Worm (Caenorhabditis elegans) whole organism, L4 larva: ENCODE results near the gene spc-2.
A peak's percentile ranks its signal among the peaks of the same experiment; 100 is the strongest.

Source experiments
- F37D6.2 ChIP-seq: sonication (generic microtip); optimal IDR thresholded peaks from 2 replicates; lab custom pipeline; 2016; ENCODE audit warnings: mild to moderate bottlenecking, missing genetic modification characterization, missing compliant biosample characterization
- T20F7.1 ChIP-seq: fragments of 200-800 bp; sonication (Bioruptor generic); optimal IDR thresholded peaks from 2 replicates; lab custom pipeline; 2018; ENCODE audit warnings: mild to moderate bottlenecking, missing genetic modification characterization, missing compliant biosample characterization
- T26A8.4 ChIP-seq: fragments of 200-800 bp; sonication (Bioruptor generic); IDR thresholded peaks from 2 replicates; pipeline ENCODE4 v1.3.6; 2022; ENCODE audit warnings: missing genetic modification characterization, missing compliant biosample characterization
- Y48G9A.11 ChIP-seq: fragments of 200-800 bp; sonication (Bioruptor generic); IDR thresholded peaks from 2 replicates; pipeline ENCODE4 v1.3.6; 2022; ENCODE audit warnings: missing genetic modification reagents, missing genetic modification characterization, missing compliant biosample characterization
- aly-2 ChIP-seq: sonication (generic microtip); optimal IDR thresholded peaks from 2 replicates; lab custom pipeline; 2018; ENCODE audit warnings: missing biosample characterization, missing genetic modification characterization
- attf-4 ChIP-seq: sonication (generic microtip); optimal IDR thresholded peaks from 3 replicates; lab custom pipeline; 2017; ENCODE audit warnings: missing biosample characterization, missing genetic modification characterization
- ceh-20 ChIP-seq: fragments of 200-800 bp; sonication (Bioruptor generic); IDR thresholded peaks from 2 replicates; pipeline ENCODE4 v1.3.6; 2022; ENCODE audit warnings: missing genetic modification reagents, missing genetic modification characterization, missing compliant biosample characterization
- ceh-82 ChIP-seq: sonication (generic microtip); optimal IDR thresholded peaks from 2 replicates; lab custom pipeline; 2017; ENCODE audit warnings: missing biosample characterization, missing genetic modification characterization
- ces-1 ChIP-seq: fragments of 150-350 bp; sonication (generic microtip); optimal IDR thresholded peaks from 4 replicates; lab custom pipeline; 2014; ENCODE audit warnings: missing biosample characterization, missing genetic modification reagents, missing genetic modification characterization
- ctbp-1 ChIP-seq: fragments of 200-800 bp; sonication (Bioruptor generic); IDR thresholded peaks from 2 replicates; pipeline ENCODE4 v1.3.6; 2022; ENCODE audit warnings: missing genetic modification reagents, missing genetic modification characterization, missing compliant biosample characterization
- daf-12 ChIP-seq: fragments of 150-350 bp; optimal IDR thresholded peaks from 2 replicates; lab custom pipeline; 2014; ENCODE audit warnings: missing biosample characterization, missing genetic modification reagents, missing genetic modification characterization
- daf-16 ChIP-seq, 3 experiments: sonication (generic microtip); optimal IDR thresholded peaks; 2 replicates each; lab custom pipeline; 2016 to 2017; ENCODE audit warnings: missing genetic modification characterization in 3 of 3, missing genetic modification reagents in 3 of 3, mild to moderate bottlenecking in 2 of 3, missing compliant biosample characterization in 2 of 3, missing biosample characterization in 1 of 3, moderate library complexity in 1 of 3
- dpl-1 ChIP-seq: fragments of 150-350 bp; optimal IDR thresholded peaks from 2 replicates; lab custom pipeline; 2014; ENCODE audit warnings: missing biosample characterization, missing genetic modification reagents, missing genetic modification characterization
- duxl-1 ChIP-seq: sonication (generic microtip); optimal IDR thresholded peaks from 2 replicates; lab custom pipeline; 2016; ENCODE audit warnings: mild to moderate bottlenecking, missing genetic modification characterization, moderate library complexity, missing compliant biosample characterization; ENCODE audit not compliant: poor library complexity
- egl-43 ChIP-seq: fragments of 200-800 bp; sonication (Bioruptor generic); IDR thresholded peaks from 2 replicates; pipeline ENCODE4 v1.3.6; 2022; ENCODE audit warnings: missing genetic modification reagents, missing genetic modification characterization, missing compliant biosample characterization
- fkh-10 ChIP-seq: fragments of 150-350 bp; optimal IDR thresholded peaks from 2 replicates; lab custom pipeline; 2014; ENCODE audit warnings: missing biosample characterization, missing genetic modification reagents, missing genetic modification characterization
- fos-1 ChIP-seq: fragments of 150-350 bp; optimal IDR thresholded peaks from 2 replicates; lab custom pipeline; 2014; ENCODE audit warnings: missing biosample characterization, missing genetic modification characterization
- gei-8 ChIP-seq: fragments of 200-800 bp; sonication (Bioruptor generic); optimal IDR thresholded peaks from 2 replicates; lab custom pipeline; 2018; ENCODE audit warnings: mild to moderate bottlenecking, missing genetic modification characterization, missing compliant biosample characterization
- hif-1 ChIP-seq, 2 experiments: sonication (generic microtip); optimal IDR thresholded peaks; 2 replicates each; lab custom pipeline; 2016 to 2017; ENCODE audit warnings: missing compliant biosample characterization in 2 of 2, missing genetic modification characterization in 2 of 2, missing genetic modification reagents in 2 of 2, missing genotype in 2 of 2, mild to moderate bottlenecking in 1 of 2
- hlh-11 ChIP-seq: fragments of 200-800 bp; sonication (Bioruptor generic); optimal IDR thresholded peaks from 2 replicates; lab custom pipeline; 2018; ENCODE audit warnings: mild to moderate bottlenecking, missing genetic modification characterization, missing compliant biosample characterization
- hlh-30 ChIP-seq: sonication (generic microtip); optimal IDR thresholded peaks from 2 replicates; lab custom pipeline; 2017; ENCODE audit warnings: antibody characterized with exemption, mild to moderate bottlenecking, missing genetic modification characterization, missing compliant biosample characterization; ENCODE audit not compliant: insufficient read depth
- lim-7 ChIP-seq: fragments of 200-800 bp; sonication (Bioruptor generic); IDR thresholded peaks from 2 replicates; pipeline ENCODE4 v1.3.6; 2022; ENCODE audit warnings: missing genetic modification characterization, missing compliant biosample characterization
- lin-1 ChIP-seq: fragments of 200-800 bp; sonication (Bioruptor generic); IDR thresholded peaks from 2 replicates; pipeline ENCODE4 v1.3.6; 2022; ENCODE audit warnings: missing genetic modification reagents, missing genetic modification characterization, missing compliant biosample characterization
- lin-13 ChIP-seq: fragments of 150-350 bp; optimal IDR thresholded peaks from 2 replicates; lab custom pipeline; 2014; ENCODE audit warnings: missing biosample characterization, missing genetic modification reagents, missing genetic modification characterization
- lin-29 ChIP-seq: fragments of 200-800 bp; sonication (Bioruptor generic); IDR thresholded peaks from 2 replicates; pipeline ENCODE4 v1.3.6; 2022; ENCODE audit warnings: missing genetic modification reagents, missing genetic modification characterization, missing compliant biosample characterization
- madf-5 ChIP-seq, 2 experiments: fragments of 200-800 bp; sonication (Bioruptor generic); IDR thresholded peaks; 2 replicates each; pipeline ENCODE4 v1.3.6; 2022; ENCODE audit warnings: missing compliant biosample characterization in 2 of 2, missing genetic modification characterization in 2 of 2
- mdt-29 ChIP-seq: fragments of 200-800 bp; sonication (Bioruptor generic); IDR thresholded peaks from 2 replicates; pipeline ENCODE4 v1.3.6; 2022; ENCODE audit warnings: missing genetic modification reagents, missing genetic modification characterization, missing compliant biosample characterization
- mxl-2 ChIP-seq: fragments of 200-800 bp; sonication (Bioruptor generic); conservative IDR thresholded peaks from 2 replicates; pipeline ENCODE4 v1.3.6; 2022; ENCODE audit warnings: missing genetic modification reagents, missing genetic modification characterization, missing compliant biosample characterization
- nhr-10 ChIP-seq: fragments of 150-350 bp; optimal IDR thresholded peaks from 2 replicates; lab custom pipeline; 2014; ENCODE audit warnings: missing biosample characterization, missing genetic modification characterization
- nhr-11 ChIP-seq: fragments of 150-350 bp; optimal IDR thresholded peaks from 2 replicates; lab custom pipeline; 2014; ENCODE audit warnings: missing biosample characterization, missing genetic modification characterization
- nhr-28 ChIP-seq: fragments of 150-350 bp; optimal IDR thresholded peaks from 2 replicates; lab custom pipeline; 2014; ENCODE audit warnings: missing biosample characterization, missing genetic modification characterization
- nhr-41 ChIP-seq: fragments of 200-800 bp; sonication (Bioruptor generic); IDR thresholded peaks from 2 replicates; pipeline ENCODE4 v1.3.6; 2022; ENCODE audit warnings: missing genetic modification reagents, missing genetic modification characterization, missing compliant biosample characterization
- nhr-48 ChIP-seq: sonication (generic microtip); optimal IDR thresholded peaks from 2 replicates; lab custom pipeline; 2016; ENCODE audit warnings: mild to moderate bottlenecking, missing genetic modification characterization, missing compliant biosample characterization
- php-3 ChIP-seq: fragments of 200-800 bp; sonication (Bioruptor generic); IDR thresholded peaks from 2 replicates; pipeline ENCODE4 v1.3.6; 2022; ENCODE audit warnings: missing genetic modification reagents, missing genetic modification characterization, missing compliant biosample characterization
- pqm-1 ChIP-seq: sonication (generic microtip); optimal IDR thresholded peaks from 2 replicates; lab custom pipeline; 2017; ENCODE audit warnings: missing biosample characterization, missing genetic modification characterization
- saeg-2 ChIP-seq: fragments of 200-800 bp; sonication (Bioruptor generic); IDR thresholded peaks from 2 replicates; pipeline ENCODE4 v1.3.6; 2022; ENCODE audit warnings: missing genetic modification reagents, missing genetic modification characterization, missing compliant biosample characterization
- sdz-12 ChIP-seq: fragments of 200-800 bp; sonication (Bioruptor generic); optimal IDR thresholded peaks from 2 replicates; lab custom pipeline; 2018; ENCODE audit warnings: mild to moderate bottlenecking, missing genetic modification characterization, missing compliant biosample characterization
- spr-1 ChIP-seq: sonication (generic microtip); optimal IDR thresholded peaks from 2 replicates; lab custom pipeline; 2016; ENCODE audit warnings: mild to moderate bottlenecking, missing genetic modification characterization, missing compliant biosample characterization
- spr-3 ChIP-seq: fragments of 200-800 bp; sonication (Bioruptor generic); optimal IDR thresholded peaks from 2 replicates; lab custom pipeline; 2018; ENCODE audit warnings: mild to moderate bottlenecking, missing genetic modification characterization, missing compliant biosample characterization
- tag-97 ChIP-seq: fragments of 200-800 bp; sonication (Bioruptor generic); IDR thresholded peaks from 2 replicates; pipeline ENCODE4 v1.3.6; 2022; ENCODE audit warnings: missing genetic modification characterization, missing compliant biosample characterization
- unc-130 ChIP-seq: sonication (generic microtip); optimal IDR thresholded peaks from 2 replicates; lab custom pipeline; 2016; ENCODE audit warnings: missing genetic modification reagents, missing genetic modification characterization, missing compliant biosample characterization
- unc-62 ChIP-seq, 3 experiments: fragments of 150-350 bp in 1 of 3; sonication (generic microtip); optimal IDR thresholded peaks in 2 of 3; peaks in 1 of 3; 1 replicate in 1 of 3; 2 replicates in 2 of 3; lab custom pipeline; 2014 to 2017; ENCODE audit warnings: missing biosample characterization in 3 of 3, missing genetic modification characterization in 3 of 3, missing genetic modification reagents in 3 of 3, missing genotype in 1 of 3
- vab-7 ChIP-seq: fragments of 200-800 bp; sonication (Bioruptor generic); IDR thresholded peaks from 2 replicates; pipeline ENCODE4 v1.3.6; 2022; ENCODE audit warnings: missing genetic modification reagents, missing genetic modification characterization, missing compliant biosample characterization
- zag-1 ChIP-seq: fragments of 150-350 bp; optimal IDR thresholded peaks from 2 replicates; lab custom pipeline; 2014; ENCODE audit warnings: missing biosample characterization, missing genetic modification characterization
- zfp-2 ChIP-seq: sonication (generic microtip); optimal IDR thresholded peaks from 2 replicates; lab custom pipeline; 2016; ENCODE audit warnings: mild to moderate bottlenecking, missing genetic modification characterization, missing compliant biosample characterization
- zfp-3 ChIP-seq: fragments of 200-800 bp; sonication (Bioruptor generic); conservative IDR thresholded peaks from 2 replicates; pipeline ENCODE4 v1.3.6; 2022; ENCODE audit warnings: missing genetic modification reagents, missing genetic modification characterization, missing compliant biosample characterization
- ztf-11 ChIP-seq: fragments of 150-350 bp; optimal IDR thresholded peaks from 2 replicates; lab custom pipeline; 2014; ENCODE audit warnings: missing biosample characterization, missing genetic modification characterization

spc-2 gene

DNA sequence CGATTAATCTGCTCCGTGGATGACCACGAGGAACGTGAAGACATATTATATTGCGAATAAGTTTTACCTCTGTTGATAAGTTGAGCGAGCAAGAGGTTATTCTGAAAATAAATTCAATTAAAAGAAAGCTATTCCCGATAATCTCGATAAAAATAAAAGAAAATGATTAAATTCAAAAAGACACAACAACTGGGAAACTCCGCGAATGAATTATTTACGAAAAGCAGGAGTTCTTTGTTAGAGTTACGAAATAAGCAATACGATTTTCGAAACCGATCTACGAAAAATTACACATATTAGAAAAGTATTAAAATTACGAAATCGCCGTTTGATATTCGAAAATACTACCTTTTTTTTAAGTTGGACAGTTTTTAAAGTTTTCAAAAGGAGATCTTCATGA is 18.4 kb upstream of the spc-2 start, which contains the start of gene bath-42:
bath-42 (minus strand) TSS at position 101 of the 400 bp plus-strand sequence.
- TF ChIP-seq T20F7.1 (no peak), fos-1 (no peak), madf-5 (GFP tag; IDR thresholded peaks at IDR 0.05; lab: Robert Waterston, UW) (no peak), gei-8 (GFP tag; lab: Kevin White, UChicago) (no peak), php-3 (GFP tag; lab: Robert Waterston, UW) (no peak), mdt-29 (GFP tag; lab: Robert Waterston, UW) (no peak), nhr-48 (tag; lab: Kevin White, UChicago) (no peak), ceh-82 (no peak), Y48G9A.11 (GFP tag; lab: Robert Waterston, UW) (no peak), dpl-1 (GFP tag; lab: Kevin White, UChicago) (no peak), tag-97 (GFP tag; lab: Robert Waterston, UW) (no peak), unc-62 (GFP tag; optimal IDR thresholded peaks at IDR 0.05 in 1 of 2; lab: Kevin White, UChicago) (no peak), unc-62 (tag; optimal IDR thresholded peaks at IDR 0.05; lab: Kevin White, UChicago) (no peak), daf-16 (GFP tag; optimal IDR thresholded peaks at IDR 0.05; lab: Kevin White, UChicago) (no peak), daf-16 (tag; optimal IDR thresholded peaks at IDR 0.05; lab: Kevin White, UChicago) (no peak), hlh-11 (tag; lab: Kevin White, UChicago) (no peak), ztf-11 (tag; lab: Kevin White, UChicago) (no peak), nhr-41 (GFP tag; lab: Robert Waterston, UW) (no peak), attf-4 (no peak), daf-12 (tag; lab: Kevin White, UChicago) (no peak), spr-3 (GFP tag; lab: Kevin White, UChicago) (no peak), lin-13 (no peak)

DNA sequence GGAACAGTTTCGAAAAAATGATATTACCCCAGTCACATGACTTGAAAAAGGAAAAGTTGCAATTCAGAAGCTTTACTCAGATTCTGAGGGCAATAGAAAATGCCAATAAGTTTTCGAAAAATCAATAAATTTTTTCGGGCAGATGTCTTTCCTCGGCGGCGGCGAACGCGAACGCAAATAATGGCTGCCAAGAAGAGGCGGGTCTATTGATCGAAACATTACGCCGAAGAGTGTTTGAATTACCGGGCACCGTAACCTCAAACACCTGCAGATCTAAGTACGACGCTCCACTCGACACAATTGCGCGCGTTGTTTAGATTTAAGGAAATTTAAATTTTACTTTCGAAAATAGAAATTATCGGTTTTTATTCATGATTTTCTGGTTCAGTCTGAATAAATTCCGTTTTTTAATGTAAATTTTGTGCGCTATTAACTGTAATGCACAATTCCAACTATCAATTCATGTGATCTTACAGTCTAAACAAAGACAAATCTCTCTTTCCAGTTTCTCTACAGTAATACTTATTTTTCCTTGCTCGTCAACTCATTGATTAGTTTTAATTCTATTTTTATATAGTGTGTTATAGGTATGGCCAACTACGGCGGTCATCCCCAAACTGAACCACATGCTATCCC is 17.8 kb upstream of the spc-2 start, which contains the start of gene prp-8:
prp-8 (plus strand) TSS at position 586 of the 636 bp plus-strand sequence.
- TF ChIP-seq ctbp-1 (peak; percentile 68), daf-16 (GFP tag; optimal IDR thresholded peaks at IDR 0.05; lab: Kevin White, UChicago) (no peak), daf-16 (tag; optimal IDR thresholded peaks at IDR 0.05; lab: Kevin White, UChicago) (peak; percentile 74), spr-3 (GFP tag; lab: Kevin White, UChicago) (no peak), aly-2 (tag; lab: Kevin White, UChicago) (no peak), spr-1 (peak; percentile 31), ces-1 (no peak), pqm-1 (tag; lab: Kevin White, UChicago) (no peak), zfp-2 (tag; lab: Kevin White, UChicago) (peak; percentile 75), lin-29 (GFP tag; lab: Robert Waterston, UW) (no peak), egl-43 (peak; percentile 53; the same call in 1 of the 2 replicates), fkh-10 (GFP tag; lab: Kevin White, UChicago) (peak; percentile 74), unc-130 (peak; percentile 25), vab-7 (GFP tag; lab: Robert Waterston, UW) (peak; percentile 26; the same call in 1 of the 2 replicates), nhr-11 (tag; lab: Kevin White, UChicago) (peak; percentile 68), ceh-20 (GFP tag; lab: Robert Waterston, UW) (peak; percentile 68; the same call in 1 of the 2 replicates), hlh-30 (tag; lab: Kevin White, UChicago) (peak; percentile 91), mxl-2 (GFP tag; lab: Robert Waterston, UW) (no peak), sdz-12 (no peak), lim-7 (GFP tag; lab: Robert Waterston, UW) (no peak), nhr-10 (tag; lab: Kevin White, UChicago) (no peak), T26A8.4 (peak; percentile 74), saeg-2 (GFP tag; lab: Robert Waterston, UW) (no peak), nhr-28 (peak; percentile 51), gei-8 (GFP tag; lab: Kevin White, UChicago) (no peak), hif-1 (tag; optimal IDR thresholded peaks at IDR 0.05; lab: Kevin White, UChicago) (peak in 1 of 2 experiments; percentile 80), zfp-3 (GFP tag; lab: Robert Waterston, UW) (0 out of 2 replicates have a peak, but pooled peaks have one; percentile 58), duxl-1 (tag; lab: Kevin White, UChicago) (peak; percentile 83), lin-1 (0 out of 2 replicates have a peak, but pooled peaks have one; percentile 32), zag-1 (no peak), ztf-11 (tag; lab: Kevin White, UChicago) (no peak), F37D6.2 (tag; lab: Kevin White, UChicago) (peak; percentile 62)
